Fruit fly (Drosophila melanogaster): Measurements from ENCODE around the gene CG33272.

CG33272 gene

DNA sequence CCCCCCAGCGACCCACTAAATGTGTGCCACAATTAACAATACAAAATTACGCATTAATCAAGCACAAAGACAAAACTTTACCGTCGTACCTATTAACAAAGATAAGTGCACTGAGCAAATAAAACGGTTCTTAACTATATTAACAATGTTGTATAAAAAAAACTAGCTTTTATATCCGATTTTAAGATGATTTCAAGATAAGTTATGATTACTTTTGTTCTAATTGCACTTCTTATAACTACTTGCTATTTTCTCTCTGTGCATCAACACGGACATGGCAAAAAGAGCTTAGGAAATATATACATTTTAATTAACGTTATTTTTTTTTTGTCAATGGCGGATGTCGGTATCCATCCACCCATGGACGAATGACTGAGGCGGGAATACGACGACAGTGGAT, 25.7 kb upstream of the CG33272 start (continued):
- peak; percentile 2 for TF ChIP-seq cwo (GFP tag; optimal IDR thresholded peaks at IDR 0.05)
- peak; percentile 18; the same call in 1 of the 2 replicates for TF ChIP-seq crol (GFP tag; IDR thresholded peaks at IDR 0.05)
- no peak for TF ChIP-seq Hand (GFP tag; optimal IDR thresholded peaks at IDR 0.05)
- TF ChIP-seq usp (GFP tag; optimal IDR thresholded peaks at IDR 0.05) = no peak
- peak; percentile 7; the same call in 1 of the 2 replicates for TF ChIP-seq CG17328 (GFP tag; IDR thresholded peaks at IDR 0.05)
- no peak for TF ChIP-seq pita (GFP tag; optimal IDR thresholded peaks at IDR 0.05)
- no peak for TF ChIP-seq Atf3 (GFP tag; optimal IDR thresholded peaks at IDR 0.05)
- peak; percentile 55 for TF ChIP-seq CG11504 (tag; optimal IDR thresholded peaks at IDR 0.05)
- peak in 1 of 2 experiments; percentile 0 for TF ChIP-seq Pdp1 (GFP tag; optimal IDR thresholded peaks at IDR 0.05)
- TF ChIP-seq CG17361 (GFP tag; IDR thresholded peaks at IDR 0.05) = 0 out of 3 replicates have a peak, but pooled peaks have one; percentile 15
- peak; percentile 24 for TF ChIP-seq CG13296 (GFP tag; optimal IDR thresholded peaks at IDR 0.05)
- peak; percentile 43; the same call in 1 of the 2 replicates for TF ChIP-seq sob (GFP tag; IDR thresholded peaks at IDR 0.05)
- TF ChIP-seq Six4 (GFP tag; optimal IDR thresholded peaks at IDR 0.05) = no peak
- no peak for TF ChIP-seq CG30403 (GFP tag; optimal IDR thresholded peaks at IDR 0.05)
- TF ChIP-seq Ravus (GFP tag; IDR thresholded peaks at IDR 0.05) = no peak
- no peak for TF ChIP-seq TFAM (GFP tag; optimal IDR thresholded peaks at IDR 0.05)
- TF ChIP-seq trh (GFP tag; optimal IDR thresholded peaks at IDR 0.05) = no peak
- TF ChIP-seq Oli (tag; optimal IDR thresholded peaks at IDR 0.05) = peak; percentile 25
- peak; percentile 58 for TF ChIP-seq Med (GFP tag)
- TF ChIP-seq Gsc (GFP tag; IDR thresholded peaks at IDR 0.05) = no peak
- no peak for TF ChIP-seq CG42726 (GFP tag; IDR thresholded peaks at IDR 0.05; ENCODE audit: partially characterized antibody)
- no peak for TF ChIP-seq vfl (GFP tag; optimal IDR thresholded peaks at IDR 0.05)
- TF ChIP-seq B-H1 (GFP tag; IDR thresholded peaks at IDR 0.05) = 0 out of 3 replicates have a peak, but pooled peaks have one; percentile 25
- TF ChIP-seq dysf (GFP tag; IDR thresholded peaks at IDR 0.05) = no peak
- peak; percentile 22 for TF ChIP-seq Fer3 (tag; optimal IDR thresholded peaks at IDR 0.05)
- TF ChIP-seq CG1233 (GFP tag; optimal IDR thresholded peaks at IDR 0.05) = no peak
- TF ChIP-seq dmrt99B (tag; optimal IDR thresholded peaks at IDR 0.05) = peak; percentile 31
- no peak for TF ChIP-seq CG6254 (GFP tag; optimal IDR thresholded peaks at IDR 0.05)
- TF ChIP-seq HHEX (GFP tag; optimal IDR thresholded peaks at IDR 0.05) = no peak
- no peak for TF ChIP-seq Bteb2 (GFP tag; optimal IDR thresholded peaks at IDR 0.05)
- TF ChIP-seq Gug (GFP tag; IDR thresholded peaks at IDR 0.05) = 0 out of 4 replicates have a peak, but pooled peaks have one; percentile 16
- TF ChIP-seq CG34422 (GFP tag; IDR thresholded peaks at IDR 0.05) = 0 out of 3 replicates have a peak, but pooled peaks have one; percentile 55
- peak; percentile 5 for TF ChIP-seq ems (GFP tag; optimal IDR thresholded peaks at IDR 0.05)
- TF ChIP-seq ase (GFP tag; IDR thresholded peaks at IDR 0.05) = no peak
- peak in 1 of 2 experiments; percentile 35 for TF ChIP-seq Hr51 (GFP tag; optimal IDR thresholded peaks at IDR 0.05)
- no peak for TF ChIP-seq ab (GFP tag; optimal IDR thresholded peaks at IDR 0.05)
- TF ChIP-seq CG16863 (GFP tag; optimal IDR thresholded peaks at IDR 0.05) = no peak

dm6 chr3L:11534391-11535246, 24.2 kb upstream of the CG33272 start:
- TF ChIP-seq Bgb (GFP tag; IDR thresholded peaks at IDR 0.05; ENCODE audit: partially characterized antibody) (peak; percentile 55; the same call in 1 of the 2 replicates), luna (GFP tag; optimal IDR thresholded peaks at IDR 0.05) (no peak), ci (GFP tag; IDR thresholded peaks at IDR 0.05) (peak; percentile 36; the same call in 2 of the 3 replicates), CG3726 (GFP tag; IDR thresholded peaks at IDR 0.05) (no peak), zen2 (GFP tag; IDR thresholded peaks at IDR 0.05; ENCODE audit: partially characterized antibody) (0 out of 3 replicates have a peak, but pooled peaks have one; percentile 48), dpn (GFP tag; optimal IDR thresholded peaks at IDR 0.05) (peak in 1 of 2 experiments; percentile 5), Hr51 (GFP tag; optimal IDR thresholded peaks at IDR 0.05) (peak in 1 of 2 experiments; percentile 63), phol (tag; optimal IDR thresholded peaks at IDR 0.05) (peak; percentile 8), vvl (GFP tag; IDR thresholded peaks at IDR 0.05) (peak; percentile 44), bbx (GFP tag; IDR thresholded peaks at IDR 0.05; ENCODE audit: partially characterized antibody) (0 out of 2 replicates have a peak, but pooled peaks have one; percentile 9), Meics (GFP tag; optimal IDR thresholded peaks at IDR 0.05) (no peak), corto (GFP tag; optimal IDR thresholded peaks at IDR 0.05) (no peak), Awh (GFP tag; IDR thresholded peaks at IDR 0.05) (0 out of 2 replicates have a peak, but pooled peaks have one; percentile 7), gce (GFP tag; IDR thresholded peaks at IDR 0.05) (no peak)
